Fruit fly (Drosophila melanogaster): ENCODE measurements around the gene dbe.

- TF ChIP-seq CG8478 (optimal IDR thresholded peaks at IDR 0.05) (no peak), CTCF (optimal IDR thresholded peaks at IDR 0.05) (no peak)
These were observed 41.9 kb downstream of the dbe start for dm6 chr2L:827516-828362.
